Worm (Caenorhabditis elegans): ENCODE measurements around the gene srd-32.

The srd-32 gene

ce11 chrV:4905953-4906352 lies 40.5 kb downstream of the srd-32 start, which contains the start of gene ugt-14:
ugt-14 (plus strand) TSS chrV:4906253.
- TF ChIP-seq T22C8.4 (GFP tag; IDR thresholded peaks at IDR 0.05) (no peak), ztf-23 (GFP tag; IDR thresholded peaks at IDR 0.05) (no peak), ref-1 (GFP tag; conservative IDR thresholded peaks at IDR 0.05) (no peak), ztf-29 (GFP tag; IDR thresholded peaks at IDR 0.05) (no peak), cog-1 (tag; optimal IDR thresholded peaks at IDR 0.05) (no peak), klf-2 (GFP tag; conservative IDR thresholded peaks at IDR 0.05) (no peak), flt-1 (GFP tag; IDR thresholded peaks at IDR 0.05) (no peak), tab-1 (GFP tag; IDR thresholded peaks at IDR 0.05) (no peak), med-1 (GFP tag; optimal IDR thresholded peaks at IDR 0.05; ENCODE audit: insufficient read depth) (no peak)

ce11 chrV:4908591-4908990 lies 43.1 kb downstream of the srd-32 start, which contains the start of gene ugt-13:
ugt-13 (plus strand) TSS chrV:4908884.
- TF ChIP-seq med-1 (GFP tag; optimal IDR thresholded peaks at IDR 0.05; ENCODE audit: insufficient read depth) (no peak), klf-2 (GFP tag; conservative IDR thresholded peaks at IDR 0.05) (no peak), flt-1 (GFP tag; IDR thresholded peaks at IDR 0.05) (no peak), cog-1 (tag; optimal IDR thresholded peaks at IDR 0.05) (no peak), T22C8.4 (GFP tag; IDR thresholded peaks at IDR 0.05) (no peak), tab-1 (GFP tag; IDR thresholded peaks at IDR 0.05) (no peak), ztf-23 (GFP tag; IDR thresholded peaks at IDR 0.05) (no peak), ref-1 (GFP tag; conservative IDR thresholded peaks at IDR 0.05) (no peak), ztf-29 (GFP tag; IDR thresholded peaks at IDR 0.05) (no peak)

ce11 chrV:4912313-4912712 lies 46.8 kb downstream of the srd-32 start, which contains the start of gene H23N18.5:
H23N18.5 (minus strand) TSS chrV:4912381.
- TF ChIP-seq flt-1 (GFP tag; IDR thresholded peaks at IDR 0.05) (no peak), tab-1 (GFP tag; IDR thresholded peaks at IDR 0.05) (no peak), ztf-23 (GFP tag; IDR thresholded peaks at IDR 0.05) (no peak), ztf-29 (GFP tag; IDR thresholded peaks at IDR 0.05) (no peak), klf-2 (GFP tag; conservative IDR thresholded peaks at IDR 0.05) (no peak), med-1 (GFP tag; optimal IDR thresholded peaks at IDR 0.05; ENCODE audit: insufficient read depth) (no peak), cog-1 (tag; optimal IDR thresholded peaks at IDR 0.05) (no peak), T22C8.4 (GFP tag; IDR thresholded peaks at IDR 0.05) (no peak), ref-1 (GFP tag; conservative IDR thresholded peaks at IDR 0.05) (no peak)

ce11 chrV:4913853-4914252 lies 48.4 kb downstream of the srd-32 start:
- TF ChIP-seq ztf-29 (GFP tag; IDR thresholded peaks at IDR 0.05), result no peak
- TF ChIP-seq tab-1 (GFP tag; IDR thresholded peaks at IDR 0.05), result no peak
- TF ChIP-seq ref-1 (GFP tag; conservative IDR thresholded peaks at IDR 0.05), result no peak
- TF ChIP-seq med-1 (GFP tag; optimal IDR thresholded peaks at IDR 0.05; ENCODE audit: insufficient read depth), result no peak
- TF ChIP-seq klf-2 (GFP tag; conservative IDR thresholded peaks at IDR 0.05), result no peak
- no peak for TF ChIP-seq T22C8.4 (GFP tag; IDR thresholded peaks at IDR 0.05)
- TF ChIP-seq cog-1 (tag; optimal IDR thresholded peaks at IDR 0.05), result no peak
- no peak for TF ChIP-seq flt-1 (GFP tag; IDR thresholded peaks at IDR 0.05)
- TF ChIP-seq ztf-23 (GFP tag; IDR thresholded peaks at IDR 0.05), result no peak

- TF ChIP-seq ztf-29 (GFP tag; IDR thresholded peaks at IDR 0.05) (no peak), ref-1 (GFP tag; conservative IDR thresholded peaks at IDR 0.05) (no peak), cog-1 (tag; optimal IDR thresholded peaks at IDR 0.05) (no peak), med-1 (GFP tag; optimal IDR thresholded peaks at IDR 0.05; ENCODE audit: insufficient read depth) (no peak), ztf-23 (GFP tag; IDR thresholded peaks at IDR 0.05) (no peak), klf-2 (GFP tag; conservative IDR thresholded peaks at IDR 0.05) (no peak), T22C8.4 (GFP tag; IDR thresholded peaks at IDR 0.05) (no peak), flt-1 (GFP tag; IDR thresholded peaks at IDR 0.05) (no peak), tab-1 (GFP tag; IDR thresholded peaks at IDR 0.05) (no peak)
These were observed 49.4 kb downstream of the srd-32 start, which contains the start of gene H23N18.6 for ce11 chrV:4914879-4915278. H23N18.6 (minus strand) TSS chrV:4915079.

ce11 chrV:4918091-4918624 lies 52.7 kb downstream of the srd-32 start, which contains the start of gene C02E7.7:
C02E7.7 (minus strand) TSS chrV:4918574.
- TF ChIP-seq flt-1 (GFP tag; IDR thresholded peaks at IDR 0.05), result no peak

- TF ChIP-seq ztf-23 (GFP tag; IDR thresholded peaks at IDR 0.05) (no peak), klf-2 (GFP tag; conservative IDR thresholded peaks at IDR 0.05) (no peak; the same call in 1 of the 2 replicates), tab-1 (GFP tag; IDR thresholded peaks at IDR 0.05) (no peak), flt-1 (GFP tag; IDR thresholded peaks at IDR 0.05) (no peak), cog-1 (tag; optimal IDR thresholded peaks at IDR 0.05) (no peak)
These were observed 53.3 kb downstream of the srd-32 start, which contains the start of gene C02E7.6 for ce11 chrV:4918664-4919257. C02E7.6 (plus strand) TSS chrV:4919207.
